Worm (Caenorhabditis elegans) whole organism, young adult: ENCODE data around the gene utp-20.
A peak's percentile ranks its signal among the peaks of the same experiment; 100 is the strongest.

ENCODE experiments used
- F10E7.11 ChIP-seq: sonication (generic microtip); optimal IDR thresholded peaks from 2 replicates; lab custom pipeline; 2017; ENCODE audit warnings: mild to moderate bottlenecking, missing genetic modification characterization, moderate library complexity, missing compliant biosample characterization
- F57C9.4 ChIP-seq: sonication (generic microtip); optimal IDR thresholded peaks from 2 replicates; lab custom pipeline; 2017; ENCODE audit warnings: mild to moderate bottlenecking, missing genetic modification characterization, missing compliant biosample characterization
- ama-1 ChIP-seq, 3 experiments: fragments of 150-350 bp in 1 of 3; sonication (generic microtip) in 2 of 3; optimal IDR thresholded peaks; 2 replicates each; lab custom pipeline; 2014 to 2018; ENCODE audit warnings: missing biosample characterization in 2 of 3, missing genetic modification characterization in 2 of 3, missing genetic modification reagents in 2 of 3
- attf-3 ChIP-seq: fragments of 200-800 bp; sonication (Bioruptor generic); conservative IDR thresholded peaks from 2 replicates; pipeline ENCODE4 v1.3.6; 2022; ENCODE audit warnings: missing genetic modification reagents, missing genetic modification characterization, missing compliant biosample characterization
- dox-1 ChIP-seq: fragments of 200-800 bp; sonication (Bioruptor generic); IDR thresholded peaks from 2 replicates; pipeline ENCODE4 v1.3.6; 2022; ENCODE audit warnings: missing genetic modification reagents, missing genetic modification characterization, missing compliant biosample characterization
- dpl-1 ChIP-seq: fragments of 150-350 bp; optimal IDR thresholded peaks from 2 replicates; lab custom pipeline; 2014; ENCODE audit warnings: missing biosample characterization, missing genetic modification reagents, missing genetic modification characterization
- gei-17 ChIP-seq: fragments of 200-800 bp; sonication (Bioruptor generic); optimal IDR thresholded peaks from 2 replicates; lab custom pipeline; 2018; ENCODE audit warnings: mild to moderate bottlenecking, missing genetic modification characterization, missing compliant biosample characterization
- hmg-20 ChIP-seq: fragments of 200-800 bp; sonication (Bioruptor generic); IDR thresholded peaks from 2 replicates; pipeline ENCODE4 v1.3.6; 2022; ENCODE audit warnings: missing genetic modification reagents, missing genetic modification characterization, missing compliant biosample characterization
- lag-1 ChIP-seq: fragments of 200-800 bp; sonication (Bioruptor generic); IDR thresholded peaks from 2 replicates; pipeline ENCODE4 v1.3.6; 2022; ENCODE audit warnings: missing genetic modification reagents, missing genetic modification characterization, missing compliant biosample characterization
- mcd-1 ChIP-seq: fragments of 200-800 bp; sonication (Bioruptor generic); IDR thresholded peaks from 2 replicates; pipeline ENCODE4 v1.3.6; 2022; ENCODE audit warnings: missing genetic modification reagents, missing genetic modification characterization, missing compliant biosample characterization
- pha-4 ChIP-seq: fragments of 150-350 bp; sonication (generic microtip); optimal IDR thresholded peaks from 2 replicates; lab custom pipeline; 2014; ENCODE audit warnings: missing biosample characterization, missing genetic modification reagents, missing genetic modification characterization
- snpc-4 ChIP-seq, 5 experiments: fragments of 150-350 bp in 1 of 5; sonication (generic microtip) in 4 of 5; optimal IDR thresholded peaks; 2 replicates each; lab custom pipeline; 2014 to 2018; ENCODE audit warnings: missing genetic modification characterization in 5 of 5, missing biosample characterization in 3 of 5, antibody characterized with exemption in 2 of 5, mild to moderate bottlenecking in 2 of 5, missing compliant biosample characterization in 2 of 5, missing genotype in 2 of 5, moderate library complexity in 2 of 5, missing genetic modification reagents in 1 of 5
- unc-130 ChIP-seq: sonication (generic microtip); optimal IDR thresholded peaks from 2 replicates; lab custom pipeline; 2016; ENCODE audit warnings: missing genetic modification reagents, missing genetic modification characterization, missing compliant biosample characterization
- unc-62 ChIP-seq: fragments of 150-350 bp; optimal IDR thresholded peaks from 2 replicates; lab custom pipeline; 2014; ENCODE audit warnings: missing biosample characterization, missing genetic modification reagents, missing genetic modification characterization

ce11 chrII:6491187-6491586 lies 45.0 kb upstream of the utp-20 start:
- TF ChIP-seq unc-130 (GFP tag; lab: Kevin White, UChicago) (peak; percentile 59), F10E7.11 (tag; lab: Kevin White, UChicago) (no peak), unc-62 (GFP tag; lab: Kevin White, UChicago) (no peak), ama-1 (optimal IDR thresholded peaks at IDR 0.05; lab: Kevin White, UChicago) (no peak), ama-1 (GFP tag; optimal IDR thresholded peaks at IDR 0.05; lab: Kevin White, UChicago) (peak in 1 of 2 experiments; percentile 69), dox-1 (GFP tag; lab: Robert Waterston, UW) (no peak), F57C9.4 (no peak), snpc-4 (GFP tag; optimal IDR thresholded peaks at IDR 0.05; lab: Kevin White, UChicago) (no peak), snpc-4 (tag; optimal IDR thresholded peaks at IDR 0.05; lab: Kevin White, UChicago) (no peak), mcd-1 (GFP tag; lab: Robert Waterston, UW) (no peak), pha-4 (no peak), attf-3 (GFP tag; lab: Robert Waterston, UW) (no peak), dpl-1 (GFP tag; lab: Kevin White, UChicago) (no peak), hmg-20 (GFP tag; lab: Robert Waterston, UW) (no peak), lag-1 (GFP tag; lab: Robert Waterston, UW) (no peak), gei-17 (no peak)
